Fruit fly (Drosophila melanogaster) whole organism, embryonic: ENCODE measurements around the gene CG4709.

Experiments
- CG10654 ChIP-seq: fragments of 200-800 bp; sonication (Bioruptor generic); optimal IDR thresholded peaks from 2 replicates; lab custom pipeline; 2016; ENCODE audit warnings: missing biosample characterization, missing genetic modification characterization
- CG13894 ChIP-seq: fragments of 200-800 bp; sonication (Bioruptor generic); optimal IDR thresholded peaks from 3 replicates; lab custom pipeline; 2018; ENCODE audit warnings: missing biosample characterization, mild to moderate bottlenecking, missing genetic modification characterization, moderate library complexity
- CG15011 ChIP-seq: fragments of 200-800 bp; sonication (Bioruptor generic); optimal IDR thresholded peaks from 3 replicates; lab custom pipeline; 2018; ENCODE audit warnings: missing biosample characterization, mild to moderate bottlenecking, missing genetic modification characterization
- CG16863 ChIP-seq: fragments of 200-800 bp; sonication (Bioruptor generic); optimal IDR thresholded peaks from 3 replicates; lab custom pipeline; 2016; ENCODE audit warnings: missing biosample characterization, missing genetic modification characterization
- CG17802 ChIP-seq: fragments of 200-800 bp; sonication (Bioruptor generic); optimal IDR thresholded peaks from 2 replicates; lab custom pipeline; 2018; ENCODE audit warnings: missing biosample characterization, mild to moderate bottlenecking, missing genetic modification characterization, moderate library complexity
- CG18599 ChIP-seq: fragments of 200-800 bp; sonication (Bioruptor generic); optimal IDR thresholded peaks from 3 replicates; lab custom pipeline; 2017; ENCODE audit warnings: missing biosample characterization, missing genetic modification characterization, mild to moderate bottlenecking, moderate library complexity, missing genetic modification reagents
- CG18764 ChIP-seq: fragments of 200-800 bp; sonication (Bioruptor generic); optimal IDR thresholded peaks from 3 replicates; lab custom pipeline; 2016; ENCODE audit warnings: missing biosample characterization, missing genetic modification characterization
- CG2202 ChIP-seq: fragments of 200-800 bp; sonication (Bioruptor generic); optimal IDR thresholded peaks from 2 replicates; lab custom pipeline; 2018; ENCODE audit warnings: missing biosample characterization, mild to moderate bottlenecking, missing genetic modification characterization
- CG31224 ChIP-seq: fragments of 200-800 bp; sonication (Bioruptor generic); IDR thresholded peaks from 2 replicates; pipeline ENCODE4 v1.3.6; 2022; ENCODE audit warnings: missing biosample characterization, missing genetic modification characterization
- CG33213 ChIP-seq: fragments of 200-800 bp; sonication (Bioruptor generic); optimal IDR thresholded peaks from 3 replicates; lab custom pipeline; 2016; ENCODE audit warnings: missing biosample characterization, missing genetic modification characterization
- CG4820 ChIP-seq: fragments of 200-800 bp; sonication (Bioruptor generic); optimal IDR thresholded peaks from 3 replicates; lab custom pipeline; 2016; ENCODE audit warnings: missing biosample characterization, missing genetic modification characterization
- CG6254 ChIP-seq: fragments of 200-800 bp; sonication (Bioruptor generic); optimal IDR thresholded peaks from 3 replicates; lab custom pipeline; 2017; ENCODE audit warnings: mild to moderate bottlenecking, missing biosample characterization, missing genetic modification reagents, missing genetic modification characterization
- CG6654 ChIP-seq: fragments of 200-800 bp; sonication (Bioruptor generic); optimal IDR thresholded peaks from 2 replicates; lab custom pipeline; 2017; ENCODE audit warnings: missing biosample characterization, mild to moderate bottlenecking, missing genetic modification characterization
- CG6689 ChIP-seq: fragments of 200-800 bp; sonication (Bioruptor generic); IDR thresholded peaks from 2 replicates; pipeline ENCODE4 v1.3.6; 2022; ENCODE audit warnings: missing biosample characterization, missing genetic modification characterization
- CG7745 ChIP-seq: fragments of 200-800 bp; sonication (Bioruptor generic); optimal IDR thresholded peaks from 2 replicates; lab custom pipeline; 2018; ENCODE audit warnings: missing biosample characterization, mild to moderate bottlenecking, missing genetic modification characterization, moderate library complexity
- CG8924 ChIP-seq: fragments of 200-800 bp; optimal IDR thresholded peaks from 3 replicates; lab custom pipeline; 2019; ENCODE audit warnings: missing biosample characterization, mild to moderate bottlenecking, missing genetic modification characterization, moderate library complexity
- Camta ChIP-seq: fragments of 200-800 bp; sonication (Bioruptor generic); optimal IDR thresholded peaks from 2 replicates; lab custom pipeline; 2016; ENCODE audit warnings: missing biosample characterization, missing genetic modification characterization
- CrebB ChIP-seq: fragments of 200-800 bp; sonication (Bioruptor generic); optimal IDR thresholded peaks from 3 replicates; lab custom pipeline; 2018; ENCODE audit warnings: missing biosample characterization, mild to moderate bottlenecking, missing genetic modification characterization
- D ChIP-seq, 2 experiments: fragments of 200-800 bp in 1 of 2; fragments of >200 bp in 1 of 2; sonication (Bioruptor generic) in 1 of 2; optimal IDR thresholded peaks; 2 replicates in 1 of 2; 3 replicates in 1 of 2; lab custom pipeline; 2017; ENCODE audit warnings: mild to moderate bottlenecking in 1 of 2, missing biosample characterization in 1 of 2, missing genetic modification characterization in 1 of 2, missing genetic modification reagents in 1 of 2
- Dfd ChIP-seq, 2 experiments: fragments of >200 bp; optimal IDR thresholded peaks; 2 replicates each; lab custom pipeline; 2017; ENCODE audit warnings: missing biosample characterization in 2 of 2, missing genetic modification characterization in 2 of 2
- Dip2 ChIP-seq: fragments of 200-800 bp; sonication (Bioruptor generic); IDR thresholded peaks from 2 replicates; pipeline ENCODE4 v1.3.6; 2022; ENCODE audit warnings: missing biosample characterization, missing genetic modification characterization
- Fer2 ChIP-seq: fragments of 200-800 bp; sonication (Bioruptor generic); optimal IDR thresholded peaks from 2 replicates; lab custom pipeline; 2018; ENCODE audit warnings: missing biosample characterization, mild to moderate bottlenecking, missing genetic modification characterization, moderate library complexity
- HLHmδ ChIP-seq: fragments of 200-800 bp; sonication (Bioruptor generic); optimal IDR thresholded peaks from 2 replicates; lab custom pipeline; 2018; ENCODE audit warnings: missing biosample characterization, mild to moderate bottlenecking, missing genetic modification characterization, moderate library complexity
- Hey ChIP-seq: fragments of 200-800 bp; sonication (Bioruptor generic); optimal IDR thresholded peaks from 3 replicates; lab custom pipeline; 2018; ENCODE audit warnings: missing biosample characterization, mild to moderate bottlenecking, missing genetic modification characterization
- MESR4 ChIP-seq: fragments of 200-800 bp; sonication (Bioruptor generic); optimal IDR thresholded peaks from 2 replicates; lab custom pipeline; 2018; ENCODE audit warnings: missing biosample characterization, mild to moderate bottlenecking, missing genetic modification characterization, moderate library complexity
- Mad ChIP-seq: fragments of 200-800 bp; sonication (Bioruptor generic); optimal IDR thresholded peaks from 2 replicates; lab custom pipeline; 2016; ENCODE audit warnings: missing biosample characterization, missing genetic modification characterization
- Sox100B ChIP-seq: fragments of 200-800 bp; sonication (Bioruptor generic); optimal IDR thresholded peaks from 3 replicates; lab custom pipeline; 2018; ENCODE audit warnings: missing biosample characterization, mild to moderate bottlenecking, missing genetic modification characterization
- Stat92E ChIP-seq, 3 experiments: fragments of >200 bp in 2 of 3; fragments of 200-800 bp in 1 of 3; sonication (Bioruptor generic) in 1 of 3; optimal IDR thresholded peaks; 2 replicates each; lab custom pipeline; 2017 to 2019; ENCODE audit warnings: missing biosample characterization in 3 of 3, missing genetic modification characterization in 3 of 3, mild to moderate bottlenecking in 1 of 3, moderate library complexity in 1 of 3
- Taf1 ChIP-seq: fragments of 200-800 bp; sonication (Bioruptor generic); IDR thresholded peaks from 2 replicates; pipeline ENCODE4 v1.3.6; 2022; ENCODE audit warnings: missing biosample characterization, missing genetic modification characterization
- Trl ChIP-seq, 3 experiments: fragments of >200 bp in 2 of 3; fragments of 200-800 bp in 1 of 3; sonication (Bioruptor generic) in 1 of 3; optimal IDR thresholded peaks; 2 replicates in 1 of 3; 3 replicates in 2 of 3; lab custom pipeline; 2016 to 2017; ENCODE audit warnings: missing biosample characterization in 1 of 3, missing genetic modification characterization in 1 of 3
- ap ChIP-seq: fragments of 200-800 bp; sonication (Bioruptor generic); IDR thresholded peaks from 2 replicates; pipeline ENCODE4 v1.3.6; 2022; ENCODE audit warnings: missing biosample characterization, missing genetic modification characterization
- bigmax ChIP-seq: fragments of 200-800 bp; sonication (Bioruptor generic); optimal IDR thresholded peaks from 2 replicates; lab custom pipeline; 2018; ENCODE audit warnings: missing biosample characterization, mild to moderate bottlenecking, missing genetic modification characterization
- cas ChIP-seq: fragments of 200-800 bp; sonication (Bioruptor generic); IDR thresholded peaks from 2 replicates; pipeline ENCODE4 v1.3.6; 2022; ENCODE audit warnings: missing biosample characterization, missing genetic modification characterization
- chn ChIP-seq: fragments of 200-800 bp; sonication (Bioruptor generic); optimal IDR thresholded peaks from 2 replicates; lab custom pipeline; 2016; ENCODE audit warnings: missing biosample characterization, missing genetic modification characterization
- emc ChIP-seq: fragments of 200-800 bp; sonication (Bioruptor generic); optimal IDR thresholded peaks from 2 replicates; lab custom pipeline; 2016; ENCODE audit warnings: missing biosample characterization, missing genetic modification characterization
- fd102C ChIP-seq: fragments of 200-800 bp; sonication (Bioruptor generic); optimal IDR thresholded peaks from 2 replicates; lab custom pipeline; 2018; ENCODE audit warnings: missing biosample characterization, mild to moderate bottlenecking, missing genetic modification characterization, moderate library complexity
- gfzf ChIP-seq: fragments of 200-800 bp; sonication (Bioruptor generic); optimal IDR thresholded peaks from 2 replicates; lab custom pipeline; 2016; ENCODE audit warnings: missing biosample characterization, mild to moderate bottlenecking, missing genetic modification characterization, moderate library complexity
- h ChIP-seq: fragments of >200 bp; optimal IDR thresholded peaks from 2 replicates; lab custom pipeline; 2017
- insv ChIP-seq, 2 experiments: fragments of 200-800 bp; sonication (Bioruptor generic); optimal IDR thresholded peaks; 3 replicates each; lab custom pipeline; 2016 to 2018; ENCODE audit warnings: missing biosample characterization in 2 of 2, missing genetic modification characterization in 2 of 2
- nom ChIP-seq: fragments of 200-800 bp; sonication (Bioruptor generic); optimal IDR thresholded peaks from 2 replicates; lab custom pipeline; 2017; ENCODE audit warnings: missing biosample characterization, missing genetic modification characterization, mild to moderate bottlenecking, moderate library complexity, missing genetic modification reagents
- ranshi ChIP-seq: fragments of 200-800 bp; sonication (Bioruptor generic); IDR thresholded peaks from 2 replicates; pipeline ENCODE4 v1.3.6; 2022; ENCODE audit warnings: missing biosample characterization, missing genetic modification characterization
- rib ChIP-seq: fragments of 200-800 bp; sonication (Bioruptor generic); IDR thresholded peaks from 2 replicates; pipeline ENCODE4 v1.3.6; 2022; ENCODE audit warnings: missing biosample characterization, missing genetic modification characterization
- sc ChIP-seq, 3 experiments: fragments of >200 bp in 2 of 3; fragments of 200-800 bp in 1 of 3; sonication (Bioruptor generic) in 1 of 3; optimal IDR thresholded peaks; 2 replicates in 2 of 3; 3 replicates in 1 of 3; lab custom pipeline; 2017; ENCODE audit warnings: mild to moderate bottlenecking in 1 of 3, missing biosample characterization in 1 of 3, missing genetic modification characterization in 1 of 3, missing genetic modification reagents in 1 of 3
- sob ChIP-seq: fragments of 200-800 bp; sonication (Bioruptor generic); IDR thresholded peaks from 2 replicates; pipeline ENCODE4 v1.3.6; 2022; ENCODE audit warnings: missing biosample characterization, missing genetic modification characterization
- sr ChIP-seq: fragments of 200-800 bp; sonication (Bioruptor generic); IDR thresholded peaks from 3 replicates; pipeline ENCODE4 v1.3.6; 2022; ENCODE audit warnings: missing biosample characterization, missing genetic modification characterization
- tap ChIP-seq: fragments of 200-800 bp; optimal IDR thresholded peaks from 3 replicates; lab custom pipeline; 2019; ENCODE audit warnings: missing biosample characterization, mild to moderate bottlenecking, missing genetic modification characterization, moderate library complexity
- tll ChIP-seq, 2 experiments: fragments of 200-800 bp in 1 of 2; fragments of >200 bp in 1 of 2; sonication (Bioruptor generic) in 1 of 2; optimal IDR thresholded peaks; 2 replicates each; lab custom pipeline; 2017 to 2019; ENCODE audit warnings: missing biosample characterization in 2 of 2, missing genetic modification characterization in 2 of 2, mild to moderate bottlenecking in 1 of 2, moderate library complexity in 1 of 2
- unc-4 ChIP-seq: fragments of 200-800 bp; sonication (Bioruptor generic); IDR thresholded peaks from 2 replicates; pipeline ENCODE4 v1.3.6; 2022; ENCODE audit warnings: missing biosample characterization, missing genetic modification characterization; ENCODE audit not compliant: partially characterized antibody
- zen ChIP-seq: fragments of 200-800 bp; sonication (Bioruptor generic); optimal IDR thresholded peaks from 3 replicates; lab custom pipeline; 2018; ENCODE audit warnings: missing biosample characterization, mild to moderate bottlenecking, missing genetic modification characterization, moderate library complexity

The CG4709 gene

DNA sequence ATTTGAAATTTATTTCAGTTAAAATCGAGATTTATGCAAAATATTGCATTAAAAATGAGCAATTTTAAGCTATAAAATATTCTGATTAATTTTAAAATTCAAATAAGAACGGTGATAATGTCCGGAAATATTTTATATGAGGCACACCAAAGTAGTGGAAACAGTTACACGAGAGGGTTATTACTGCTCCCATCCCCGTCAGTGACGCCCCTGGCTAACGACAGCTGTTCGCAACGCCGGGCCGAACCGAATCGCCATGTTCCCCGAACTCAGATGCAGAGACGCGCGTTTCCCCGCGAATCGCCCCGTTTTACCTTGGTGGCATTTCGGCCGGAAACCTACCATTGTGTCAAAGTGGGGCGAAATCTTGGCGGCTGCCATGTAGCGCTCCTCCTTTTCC, 42.3 kb upstream of the CG4709 start (continued):
- TF ChIP-seq CG18599, result no peak
- TF ChIP-seq fd102C (GFP tag; lab: Kevin White, UChicago), result no peak
- TF ChIP-seq MESR4 (GFP tag; lab: Kevin White, UChicago), result no peak
- no peak for TF ChIP-seq emc
- TF ChIP-seq CG6654 (GFP tag; lab: Kevin White, UChicago), result no peak
- no peak for TF ChIP-seq sc (optimal IDR thresholded peaks at IDR 0.05; lab: Kevin White, UChicago)
- TF ChIP-seq sc (GFP tag; optimal IDR thresholded peaks at IDR 0.05; lab: Kevin White, UChicago), result no peak
- TF ChIP-seq Dfd (GFP tag; optimal IDR thresholded peaks at IDR 0.05; lab: Kevin White, UChicago), result no peak
- no peak for TF ChIP-seq CG15011 (GFP tag; lab: Kevin White, UChicago)
- TF ChIP-seq sob (GFP tag; lab: Robert Waterston, UW), result peak; percentile 23; the same call in 1 of the 2 replicates
- TF ChIP-seq CG10654 (GFP tag; lab: Kevin White, UChicago), result no peak
- no peak for TF ChIP-seq CG13894
- no peak for TF ChIP-seq HLHmδ (GFP tag; lab: Kevin White, UChicago)
- TF ChIP-seq cas (GFP tag; lab: Robert Waterston, UW), result no peak
- TF ChIP-seq Hey (tag; lab: Kevin White, UChicago), result no peak
- TF ChIP-seq CG16863 (GFP tag; lab: Kevin White, UChicago), result no peak
- TF ChIP-seq Sox100B (GFP tag; lab: Kevin White, UChicago), result no peak
- TF ChIP-seq rib (GFP tag; lab: Robert Waterston, UW), result no peak
- TF ChIP-seq CG6689 (GFP tag; lab: Robert Waterston, UW), result 0 out of 2 replicates have a peak, but pooled peaks have one; percentile 13
- no peak for TF ChIP-seq nom
- no peak for TF ChIP-seq Stat92E (GFP tag; optimal IDR thresholded peaks at IDR 0.05; lab: Kevin White, UChicago)
- TF ChIP-seq CG7745, result no peak
- no peak for TF ChIP-seq tll (GFP tag; optimal IDR thresholded peaks at IDR 0.05; lab: Kevin White, UChicago)
- TF ChIP-seq CG8924, result no peak
- TF ChIP-seq zen (tag; lab: Kevin White, UChicago), result no peak
- no peak for TF ChIP-seq CG17802 (tag; lab: Kevin White, UChicago)
- no peak for TF ChIP-seq CG6254
- TF ChIP-seq CG2202, result no peak
- TF ChIP-seq Dip2, result no peak
- no peak for TF ChIP-seq Taf1 (GFP tag; lab: Robert Waterston, UW)
- TF ChIP-seq CrebB (tag; lab: Kevin White, UChicago), result no peak
- no peak for TF ChIP-seq gfzf (GFP tag; lab: Kevin White, UChicago)
- TF ChIP-seq Trl (optimal IDR thresholded peaks at IDR 0.05; lab: Kevin White, UChicago), result no peak
- TF ChIP-seq Trl (GFP tag; optimal IDR thresholded peaks at IDR 0.05; lab: Kevin White, UChicago), result peak; percentile 38
- no peak for TF ChIP-seq Mad (GFP tag; lab: Kevin White, UChicago)
- TF ChIP-seq unc-4 (GFP tag; lab: Robert Waterston, UW), result no peak
- no peak for TF ChIP-seq D (optimal IDR thresholded peaks at IDR 0.05; lab: Kevin White, UChicago)
- no peak for TF ChIP-seq D (GFP tag; optimal IDR thresholded peaks at IDR 0.05; lab: Kevin White, UChicago)
- TF ChIP-seq CG18764 (GFP tag; lab: Kevin White, UChicago), result no peak
- no peak for TF ChIP-seq Fer2 (tag; lab: Kevin White, UChicago)
- no peak for TF ChIP-seq h
- TF ChIP-seq bigmax (GFP tag; lab: Kevin White, UChicago), result no peak
- TF ChIP-seq chn (GFP tag; lab: Kevin White, UChicago), result peak; percentile 2
- TF ChIP-seq CG33213 (GFP tag; lab: Kevin White, UChicago), result no peak
- 0 out of 2 replicates have a peak, but pooled peaks have one; percentile 31 for TF ChIP-seq ranshi (GFP tag; lab: Robert Waterston, UW)
- TF ChIP-seq insv (GFP tag; optimal IDR thresholded peaks at IDR 0.05; lab: Kevin White, UChicago), result no peak
- no peak for TF ChIP-seq CG31224 (GFP tag; lab: Robert Waterston, UW)
- peak; percentile 46 for TF ChIP-seq Camta (GFP tag; lab: Kevin White, UChicago)
- no peak for TF ChIP-seq ap (GFP tag; lab: Robert Waterston, UW)
- TF ChIP-seq sr (GFP tag; lab: Robert Waterston, UW), result no peak
- TF ChIP-seq CG4820 (GFP tag; lab: Kevin White, UChicago), result no peak
- no peak for TF ChIP-seq tap (tag; lab: Kevin White, UChicago)
